ENCODE assay signal across 4 fruit fly cellular contexts in genomic region chr3R:26128442-26129003, dm6.
TF ChIP-seq lines count a peak whose summit lies in the region.

No protein-coding gene starts in this region.

- TF ChIP-seq CTCF in whole organism, embryonic (GFP tag; optimal IDR thresholded peaks at IDR 0.05; lab: Kevin White, UChicago): no peak

TF ChIP-seq in whole organism, adult, 20 proteins besides CTCF, POLR2A, EP300 and RAD21:
- TF ChIP-seq CG14711 (tag; optimal IDR thresholded peaks at IDR 0.05; lab: Kevin White, UChicago): peak; percentile 5
- TF ChIP-seq Mnt (GFP tag; optimal IDR thresholded peaks at IDR 0.05; lab: Kevin White, UChicago): peak; percentile 8
- no peak for TF ChIP-seq Clk (GFP tag; optimal IDR thresholded peaks at IDR 0.05; lab: Kevin White, UChicago)
- TF ChIP-seq tj (GFP tag; optimal IDR thresholded peaks at IDR 0.05; lab: Kevin White, UChicago): peak; percentile 92
- peak; percentile 42 for TF ChIP-seq kay (GFP tag; lab: Kevin White, UChicago; ENCODE audit: borderline replicate concordance)

TF ChIP-seq in whole organism, embryonic, 481 proteins besides CTCF, POLR2A, EP300 and RAD21 (continues in another document):
- TF ChIP-seq Dip2 (GFP tag; IDR thresholded peaks at IDR 0.05; lab: Robert Waterston, UW): no peak
- TF ChIP-seq E2f2 (GFP tag; IDR thresholded peaks at IDR 0.05; lab: Robert Waterston, UW): peak; percentile 12; the same call in 1 of the 2 replicates
- no peak for TF ChIP-seq Jarid2 (GFP tag; optimal IDR thresholded peaks at IDR 0.05; lab: Kevin White, UChicago)
- no peak for TF ChIP-seq Six4 (GFP tag; optimal IDR thresholded peaks at IDR 0.05; lab: Kevin White, UChicago)
- no peak for TF ChIP-seq sim (GFP tag; IDR thresholded peaks at IDR 0.05; lab: Robert Waterston, UW)
- TF ChIP-seq C15 (GFP tag; IDR thresholded peaks at IDR 0.05; lab: Robert Waterston, UW): no peak
- TF ChIP-seq Hr51 (GFP tag; optimal IDR thresholded peaks at IDR 0.05; lab: Kevin White, UChicago): peak in 1 of 2 experiments; percentile 16
- TF ChIP-seq maf-S (GFP tag; optimal IDR thresholded peaks at IDR 0.05; lab: Kevin White, UChicago): no peak
- peak; percentile 20 for TF ChIP-seq dmrt99B (tag; optimal IDR thresholded peaks at IDR 0.05; lab: Kevin White, UChicago)
- no peak for TF ChIP-seq caup (GFP tag; optimal IDR thresholded peaks at IDR 0.05; lab: Kevin White, UChicago; ENCODE audit: severe bottlenecking)
- no peak for TF ChIP-seq Bdp1 (GFP tag; optimal IDR thresholded peaks at IDR 0.05; lab: Kevin White, UChicago)
- TF ChIP-seq CG12219 (GFP tag; optimal IDR thresholded peaks at IDR 0.05; lab: Kevin White, UChicago): no peak
- peak; percentile 28 for TF ChIP-seq CG11504 (tag; optimal IDR thresholded peaks at IDR 0.05; lab: Kevin White, UChicago)
- TF ChIP-seq knrl (GFP tag; IDR thresholded peaks at IDR 0.05; lab: Robert Waterston, UW; ENCODE audit: partially characterized antibody): no peak
- peak; percentile 78 for TF ChIP-seq cwo (GFP tag; optimal IDR thresholded peaks at IDR 0.05; lab: Kevin White, UChicago)
- peak in 1 of 2 experiments; percentile 21 for TF ChIP-seq Pdp1 (GFP tag; optimal IDR thresholded peaks at IDR 0.05; lab: Kevin White, UChicago)
- no peak for TF ChIP-seq CG14710 (tag; optimal IDR thresholded peaks at IDR 0.05; lab: Kevin White, UChicago)
- TF ChIP-seq Drgx (GFP tag; IDR thresholded peaks at IDR 0.05; lab: Robert Waterston, UW): peak; percentile 45; the same call in 1 of the 2 replicates
- TF ChIP-seq Ets97D (GFP tag; optimal IDR thresholded peaks at IDR 0.05; lab: Kevin White, UChicago): no peak
- peak; percentile 6 for TF ChIP-seq Sox100B (GFP tag; optimal IDR thresholded peaks at IDR 0.05; lab: Kevin White, UChicago)
- no peak for TF ChIP-seq CrebB (tag; optimal IDR thresholded peaks at IDR 0.05; lab: Kevin White, UChicago)
- peak; percentile 11 for TF ChIP-seq Sox102F (GFP tag; optimal IDR thresholded peaks at IDR 0.05; lab: Kevin White, UChicago)
- TF ChIP-seq CG2678 (tag; optimal IDR thresholded peaks at IDR 0.05; lab: Kevin White, UChicago): peak; percentile 11
- TF ChIP-seq CG7271 (tag; optimal IDR thresholded peaks at IDR 0.05; lab: Kevin White, UChicago): no peak
- no peak for TF ChIP-seq prd (optimal IDR thresholded peaks at IDR 0.05; lab: Kevin White, UChicago)
- peak; percentile 28; the same call in 1 of the 3 replicates for TF ChIP-seq prd (GFP tag; IDR thresholded peaks at IDR 0.05; lab: Robert Waterston, UW)
- TF ChIP-seq sens (GFP tag; lab: Kevin White, UChicago): peak; percentile 48
- no peak for TF ChIP-seq Dll (GFP tag; IDR thresholded peaks at IDR 0.05; lab: Robert Waterston, UW; ENCODE audit: partially characterized antibody)
- TF ChIP-seq CG9817 (tag; optimal IDR thresholded peaks at IDR 0.05; lab: Kevin White, UChicago): no peak

TF ChIP-seq in whole organism, prepupa, 60 proteins besides CTCF, POLR2A, EP300 and RAD21:
- no peak for TF ChIP-seq CG9139 (GFP tag; optimal IDR thresholded peaks at IDR 0.05; lab: Kevin White, UChicago)
- no peak for TF ChIP-seq Met (GFP tag; optimal IDR thresholded peaks at IDR 0.05; lab: Kevin White, UChicago)
- TF ChIP-seq Sox15 (GFP tag; optimal IDR thresholded peaks at IDR 0.05; lab: Kevin White, UChicago): no peak
- peak; percentile 2 for TF ChIP-seq esn (GFP tag; optimal IDR thresholded peaks at IDR 0.05; lab: Kevin White, UChicago)
- peak; percentile 55 for TF ChIP-seq CG32006 (GFP tag; optimal IDR thresholded peaks at IDR 0.05; lab: Kevin White, UChicago)
- peak; percentile 56 for TF ChIP-seq dac (GFP tag; optimal IDR thresholded peaks at IDR 0.05; lab: Kevin White, UChicago)
- peak; percentile 65 for TF ChIP-seq eg (GFP tag; IDR thresholded peaks at IDR 0.05; lab: Robert Waterston, UW)
- peak; percentile 46; the same call in 1 of the 2 replicates for TF ChIP-seq CG11294 (GFP tag; IDR thresholded peaks at IDR 0.05; lab: Robert Waterston, UW)
- TF ChIP-seq Eip75B (GFP tag; optimal IDR thresholded peaks at IDR 0.05; lab: Kevin White, UChicago): peak; percentile 2
- peak in 1 of 2 experiments; percentile 5 for TF ChIP-seq salr (GFP tag; optimal IDR thresholded peaks at IDR 0.05; lab: Kevin White, UChicago)
- no peak for TF ChIP-seq CG3032 (tag; optimal IDR thresholded peaks at IDR 0.05; lab: Kevin White, UChicago)
- TF ChIP-seq CG15336 (GFP tag; IDR thresholded peaks at IDR 0.05; lab: Robert Waterston, UW): peak; percentile 58
- peak; percentile 40 for TF ChIP-seq Hr4 (GFP tag; optimal IDR thresholded peaks at IDR 0.05; lab: Kevin White, UChicago)
- peak; percentile 4 for TF ChIP-seq Lpt (GFP tag; optimal IDR thresholded peaks at IDR 0.05; lab: Kevin White, UChicago)
- no peak for TF ChIP-seq Hr39 (GFP tag; optimal IDR thresholded peaks at IDR 0.05; lab: Kevin White, UChicago)
- peak; percentile 23 for TF ChIP-seq OdsH (GFP tag; optimal IDR thresholded peaks at IDR 0.05; lab: Kevin White, UChicago)
- peak; percentile 32 for TF ChIP-seq CG10631 (GFP tag; optimal IDR thresholded peaks at IDR 0.05; lab: Kevin White, UChicago)
- TF ChIP-seq CG6792 (GFP tag; optimal IDR thresholded peaks at IDR 0.05; lab: Kevin White, UChicago): peak; percentile 11
- peak; percentile 56; the same call in 2 of the 3 replicates for TF ChIP-seq CG8119 (GFP tag; IDR thresholded peaks at IDR 0.05; lab: Robert Waterston, UW)
- TF ChIP-seq CG11762 (GFP tag; optimal IDR thresholded peaks at IDR 0.05; lab: Kevin White, UChicago; ENCODE audit: insufficient read depth): no peak

TF ChIP-seq in whole organism, pupa, 21 proteins besides CTCF, POLR2A, EP300 and RAD21:
- TF ChIP-seq CG8301 (tag; optimal IDR thresholded peaks at IDR 0.05; lab: Kevin White, UChicago): peak; percentile 4
- TF ChIP-seq Snoo (tag; optimal IDR thresholded peaks at IDR 0.05; lab: Kevin White, UChicago): no peak
- TF ChIP-seq CG10348 (GFP tag; IDR thresholded peaks at IDR 0.05; lab: Robert Waterston, UW): no peak
- no peak for TF ChIP-seq CG14655 (GFP tag; optimal IDR thresholded peaks at IDR 0.05; lab: Kevin White, UChicago)
- no peak for TF ChIP-seq CG8159 (tag; optimal IDR thresholded peaks at IDR 0.05; lab: Kevin White, UChicago)
- 0 out of 3 replicates have a peak, but pooled peaks have one; percentile 41 for TF ChIP-seq fd96Ca (GFP tag; IDR thresholded peaks at IDR 0.05; lab: Robert Waterston, UW)
- no peak for TF ChIP-seq CG34367 (tag; optimal IDR thresholded peaks at IDR 0.05; lab: Kevin White, UChicago)
- no peak for TF ChIP-seq Pif1A (GFP tag; optimal IDR thresholded peaks at IDR 0.05; lab: Kevin White, UChicago)
- TF ChIP-seq CG15710 (tag; optimal IDR thresholded peaks at IDR 0.05; lab: Kevin White, UChicago): no peak
- no peak for TF ChIP-seq CG17806 (tag; optimal IDR thresholded peaks at IDR 0.05; lab: Kevin White, UChicago)
- TF ChIP-seq Pif1B (GFP tag; optimal IDR thresholded peaks at IDR 0.05; lab: Kevin White, UChicago): no peak
- peak; percentile 59; the same call in 1 of the 2 replicates for TF ChIP-seq CG32121 (GFP tag; IDR thresholded peaks at IDR 0.05; lab: Robert Waterston, UW)
- peak; percentile 41 for TF ChIP-seq Ets98B (GFP tag; IDR thresholded peaks at IDR 0.05; lab: Robert Waterston, UW)
- TF ChIP-seq gl (tag; optimal IDR thresholded peaks at IDR 0.05; lab: Kevin White, UChicago): no peak
- no peak for TF ChIP-seq D1 (tag; optimal IDR thresholded peaks at IDR 0.05; lab: Kevin White, UChicago)
- TF ChIP-seq CG9948 (tag; optimal IDR thresholded peaks at IDR 0.05; lab: Kevin White, UChicago): no peak
- no peak for TF ChIP-seq EcR (GFP tag; optimal IDR thresholded peaks at IDR 0.05; lab: Kevin White, UChicago)
- no peak for TF ChIP-seq CG12605 (GFP tag; IDR thresholded peaks at IDR 0.05; lab: Robert Waterston, UW)
- TF ChIP-seq rn (GFP tag; IDR thresholded peaks at IDR 0.05; lab: Robert Waterston, UW): no peak
- TF ChIP-seq CG4496 (GFP tag; IDR thresholded peaks at IDR 0.05; lab: Robert Waterston, UW): peak; percentile 58; the same call in 2 of the 3 replicates
- no peak for TF ChIP-seq CG13204 (GFP tag; optimal IDR thresholded peaks at IDR 0.05; lab: Kevin White, UChicago)
